Worm (Caenorhabditis elegans): ENCODE data around the gene R151.1.

R151.1 gene

ce11 chrIII:7185473-7185872, 30.9 kb upstream of the R151.1 start, which contains the start of gene F37C12.14:
TSS of gene F37C12.14 (minus strand) at chrIII:7185573.
- no peak for TF ChIP-seq eor-1 (tag; optimal IDR thresholded peaks at IDR 0.05)
- TF ChIP-seq elt-2 (tag; optimal IDR thresholded peaks at IDR 0.05): no peak
- no peak for TF ChIP-seq nfya-1 (tag; optimal IDR thresholded peaks at IDR 0.05; ENCODE audit: insufficient read depth)
- no peak for TF ChIP-seq nhr-11 (tag; optimal IDR thresholded peaks at IDR 0.05)
- TF ChIP-seq egl-5 (tag; optimal IDR thresholded peaks at IDR 0.05): no peak
- no peak for TF ChIP-seq ceh-82 (tag; optimal IDR thresholded peaks at IDR 0.05)
- TF ChIP-seq ceh-9 (tag; optimal IDR thresholded peaks at IDR 0.05): no peak
- TF ChIP-seq ztf-11 (tag; optimal IDR thresholded peaks at IDR 0.05): no peak
- no peak for TF ChIP-seq ceh-28 (tag; optimal IDR thresholded peaks at IDR 0.05)
- no peak for TF ChIP-seq R02D3.7 (tag; optimal IDR thresholded peaks at IDR 0.05)

ce11 chrIII:7188300-7189052, 27.9 kb upstream of the R151.1 start, which contains the start of the genes F37C12.21 and F37C12.10:
TSS of gene F37C12.21 (plus strand) at chrIII:7188357.
TSS of gene F37C12.10 (minus strand) at chrIII:7188384.
- TF ChIP-seq elt-2 (tag; optimal IDR thresholded peaks at IDR 0.05) (peak; percentile 77), pqm-1 (tag; optimal IDR thresholded peaks at IDR 0.05) (peak; percentile 33), pha-4 (tag; optimal IDR thresholded peaks at IDR 0.05) (peak; percentile 4), ama-1 (optimal IDR thresholded peaks at IDR 0.05) (no peak)

DNA sequence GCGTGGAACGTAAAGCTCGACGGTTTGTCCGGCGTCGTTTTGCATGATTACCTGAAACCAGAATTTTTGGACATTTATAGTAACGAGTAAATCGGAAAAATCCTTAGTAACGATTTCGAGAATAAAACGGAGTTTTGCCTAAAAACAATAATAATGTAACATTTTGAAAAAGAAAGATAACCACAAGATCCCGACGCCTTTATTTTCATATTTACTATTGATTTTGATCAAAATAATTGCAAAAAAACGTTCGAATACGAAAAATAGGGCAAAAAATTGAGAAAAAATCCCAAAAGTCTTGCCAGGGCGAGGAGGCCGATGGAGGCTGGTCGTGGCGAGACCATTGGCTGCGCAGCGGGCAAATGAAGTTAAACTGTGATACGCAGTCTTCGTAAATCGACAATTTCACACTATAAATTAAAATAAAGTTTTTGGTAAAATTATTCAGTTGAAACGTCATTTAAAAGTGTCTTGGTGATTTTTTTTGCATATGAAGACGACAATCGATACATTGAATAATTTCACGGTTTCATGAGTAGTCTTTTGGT, 26.7 kb upstream of the R151.1 start, which contains the start of gene rps-21:
Gene rps-21 (minus strand): TSS at position 51 of the 548 bp plus-strand sequence.
- TF ChIP-seq jun-1 (tag; optimal IDR thresholded peaks at IDR 0.05) (peak; percentile 23), elt-2 (tag; optimal IDR thresholded peaks at IDR 0.05) (peak; percentile 62), unc-39 (tag; optimal IDR thresholded peaks at IDR 0.05) (no peak), ceh-28 (tag; optimal IDR thresholded peaks at IDR 0.05) (no peak), ama-1 (optimal IDR thresholded peaks at IDR 0.05) (peak; percentile 44), pha-4 (tag; optimal IDR thresholded peaks at IDR 0.05) (peak; percentile 93), nhr-12 (tag; optimal IDR thresholded peaks at IDR 0.05) (no peak), pqm-1 (tag; optimal IDR thresholded peaks at IDR 0.05) (peak; percentile 49), fkh-10 (GFP tag; optimal IDR thresholded peaks at IDR 0.05) (peak; percentile 58), elt-1 (tag; optimal IDR thresholded peaks at IDR 0.05) (no peak), tbx-2 (tag; optimal IDR thresholded peaks at IDR 0.05) (peak; percentile 9), ceh-16 (tag; optimal IDR thresholded peaks at IDR 0.05) (no peak), eor-1 (tag; optimal IDR thresholded peaks at IDR 0.05) (no peak), egl-5 (tag; optimal IDR thresholded peaks at IDR 0.05) (peak; percentile 77), mml-1 (tag; optimal IDR thresholded peaks at IDR 0.05) (no peak), nhr-43 (tag; optimal IDR thresholded peaks at IDR 0.05; ENCODE audit: poor library complexity, severe bottlenecking) (peak; percentile 48), ceh-82 (tag; optimal IDR thresholded peaks at IDR 0.05) (peak; percentile 26), nhr-67 (tag; optimal IDR thresholded peaks at IDR 0.05) (no peak), nhr-77 (tag; optimal IDR thresholded peaks at IDR 0.05) (peak; percentile 4), ztf-11 (tag; optimal IDR thresholded peaks at IDR 0.05) (no peak), snpc-4 (tag; optimal IDR thresholded peaks at IDR 0.05) (peak; percentile 54), nhr-11 (tag; optimal IDR thresholded peaks at IDR 0.05) (peak; percentile 59), elt-3 (tag; optimal IDR thresholded peaks at IDR 0.05) (no peak), mdl-1 (tag; optimal IDR thresholded peaks at IDR 0.05) (no peak), daf-12 (tag; optimal IDR thresholded peaks at IDR 0.05) (no peak), sea-2 (GFP tag; optimal IDR thresholded peaks at IDR 0.05) (no peak), skn-1 (tag; optimal IDR thresholded peaks at IDR 0.05) (peak; percentile 54), nhr-25 (tag; optimal IDR thresholded peaks at IDR 0.05) (peak; percentile 82), lsy-12 (tag; optimal IDR thresholded peaks at IDR 0.05) (no peak), fkh-2 (tag; optimal IDR thresholded peaks at IDR 0.05) (no peak), fos-1 (tag; optimal IDR thresholded peaks at IDR 0.05) (no peak), zag-1 (tag; optimal IDR thresholded peaks at IDR 0.05) (no peak), lin-39 (tag; optimal IDR thresholded peaks at IDR 0.05) (peak; percentile 92), unc-62 (GFP tag; optimal IDR thresholded peaks at IDR 0.05) (peak; percentile 23), ZK546.5 (tag; optimal IDR thresholded peaks at IDR 0.05) (peak; percentile 24), aly-2 (tag; optimal IDR thresholded peaks at IDR 0.05) (no peak), lin-15B (tag; optimal IDR thresholded peaks at IDR 0.05) (peak; percentile 94), nhr-28 (tag; optimal IDR thresholded peaks at IDR 0.05) (no peak), hmg-11 (tag; optimal IDR thresholded peaks at IDR 0.05) (no peak), nhr-23 (tag; optimal IDR thresholded peaks at IDR 0.05) (peak; percentile 93), ceh-9 (tag; optimal IDR thresholded peaks at IDR 0.05) (no peak), nhr-76 (tag; optimal IDR thresholded peaks at IDR 0.05) (no peak), egl-27 (tag; optimal IDR thresholded peaks at IDR 0.05) (peak; percentile 65), nhr-237 (tag; optimal IDR thresholded peaks at IDR 0.05) (no peak), ztf-4 (tag; optimal IDR thresholded peaks at IDR 0.05) (no peak)

All from whole organism, L3 larva.